Worm (Caenorhabditis elegans) whole organism, young adult: Measurements from ENCODE around the gene F42A6.2.

Experiments
- F10E7.11 ChIP-seq: sonication (generic microtip); optimal IDR thresholded peaks from 2 replicates; lab custom pipeline; 2017; ENCODE audit warnings: mild to moderate bottlenecking, missing genetic modification characterization, moderate library complexity, missing compliant biosample characterization
- F23B12.7 ChIP-seq: sonication (generic microtip); optimal IDR thresholded peaks from 2 replicates; lab custom pipeline; 2017; ENCODE audit warnings: missing genetic modification characterization, mild to moderate bottlenecking, missing compliant biosample characterization, antibody characterized with exemption, moderate library complexity; ENCODE audit not compliant: insufficient read depth
- F33H1.4 ChIP-seq: fragments of 200-800 bp; sonication (Bioruptor generic); IDR thresholded peaks from 2 replicates; pipeline ENCODE4 v1.3.6; 2022; ENCODE audit warnings: missing genetic modification reagents, missing genetic modification characterization, missing compliant biosample characterization
- F49E8.2 ChIP-seq: sonication (generic microtip); optimal IDR thresholded peaks from 3 replicates; lab custom pipeline; 2017; ENCODE audit warnings: missing genetic modification characterization, mild to moderate bottlenecking, missing compliant biosample characterization, antibody characterized with exemption, moderate library complexity; ENCODE audit not compliant: insufficient read depth
- F52B5.7 ChIP-seq: sonication (generic microtip); optimal IDR thresholded peaks from 2 replicates; lab custom pipeline; 2016; ENCODE audit warnings: mild to moderate bottlenecking, missing genetic modification characterization, missing compliant biosample characterization
- F55B11.4 ChIP-seq: sonication (generic microtip); optimal IDR thresholded peaks from 2 replicates; lab custom pipeline; 2016; ENCODE audit warnings: missing compliant biosample characterization, missing genetic modification characterization, borderline replicate concordance; ENCODE audit not compliant: insufficient read depth
- F57C9.4 ChIP-seq: sonication (generic microtip); optimal IDR thresholded peaks from 2 replicates; lab custom pipeline; 2017; ENCODE audit warnings: mild to moderate bottlenecking, missing genetic modification characterization, missing compliant biosample characterization
- K11D2.4 ChIP-seq: fragments of 200-800 bp; sonication (Bioruptor generic); IDR thresholded peaks from 2 replicates; pipeline ENCODE4 v1.3.6; 2022; ENCODE audit warnings: missing genetic modification reagents, missing genetic modification characterization, missing compliant biosample characterization
- T26A5.8 ChIP-seq: sonication (generic microtip); optimal IDR thresholded peaks from 2 replicates; lab custom pipeline; 2016; ENCODE audit warnings: missing genetic modification characterization, missing compliant biosample characterization
- Y53F4B.3 ChIP-seq: fragments of 200-800 bp; sonication (Bioruptor generic); IDR thresholded peaks from 2 replicates; pipeline ENCODE4 v1.3.6; 2022; ENCODE audit warnings: missing genetic modification reagents, missing genetic modification characterization, missing compliant biosample characterization
- Y95B8A.8 ChIP-seq: fragments of 200-800 bp; sonication (Bioruptor generic); IDR thresholded peaks from 2 replicates; pipeline ENCODE4 v1.3.6; 2022; ENCODE audit warnings: missing genetic modification reagents, missing genetic modification characterization, missing compliant biosample characterization
- ama-1 ChIP-seq, 3 experiments: fragments of 150-350 bp in 1 of 3; sonication (generic microtip) in 2 of 3; optimal IDR thresholded peaks; 2 replicates each; lab custom pipeline; 2014 to 2018; ENCODE audit warnings: missing biosample characterization in 2 of 3, missing genetic modification characterization in 2 of 3, missing genetic modification reagents in 2 of 3
- aptf-3 ChIP-seq: fragments of 200-800 bp; sonication (Bioruptor generic); IDR thresholded peaks from 2 replicates; pipeline ENCODE4 v1.3.6; 2022; ENCODE audit warnings: missing genetic modification characterization, missing compliant biosample characterization
- bed-1 ChIP-seq: fragments of 200-800 bp; sonication (Bioruptor generic); IDR thresholded peaks from 2 replicates; pipeline ENCODE4 v1.3.6; 2022; ENCODE audit warnings: missing genetic modification reagents, missing genetic modification characterization, missing compliant biosample characterization
- bed-2 ChIP-seq: fragments of 200-800 bp; sonication (Bioruptor generic); IDR thresholded peaks from 2 replicates; pipeline ENCODE4 v1.3.6; 2022; ENCODE audit warnings: missing genetic modification reagents, missing genetic modification characterization, missing compliant biosample characterization
- cebp-2 ChIP-seq: fragments of 200-800 bp; sonication (Bioruptor generic); IDR thresholded peaks from 2 replicates; pipeline ENCODE4 v1.3.6; 2022; ENCODE audit warnings: missing genetic modification characterization, missing compliant biosample characterization
- ceh-100 ChIP-seq: fragments of 200-800 bp; sonication (Bioruptor generic); IDR thresholded peaks from 2 replicates; pipeline ENCODE4 v1.3.6; 2022; ENCODE audit warnings: missing genetic modification reagents, missing genetic modification characterization, missing compliant biosample characterization
- ceh-27 ChIP-seq: fragments of 200-800 bp; sonication (Bioruptor generic); optimal IDR thresholded peaks from 2 replicates; lab custom pipeline; 2018; ENCODE audit warnings: mild to moderate bottlenecking, missing genetic modification characterization, moderate library complexity, missing compliant biosample characterization
- chd-7 ChIP-seq: sonication (generic microtip); optimal IDR thresholded peaks from 2 replicates; lab custom pipeline; 2016; ENCODE audit warnings: mild to moderate bottlenecking, missing genetic modification characterization, moderate library complexity, missing compliant biosample characterization
- dpff-1 ChIP-seq: sonication (generic microtip); optimal IDR thresholded peaks from 2 replicates; lab custom pipeline; 2017; ENCODE audit warnings: mild to moderate bottlenecking, missing genetic modification characterization, missing compliant biosample characterization
- dpl-1 ChIP-seq: fragments of 150-350 bp; optimal IDR thresholded peaks from 2 replicates; lab custom pipeline; 2014; ENCODE audit warnings: missing biosample characterization, missing genetic modification reagents, missing genetic modification characterization
- ekl-4 ChIP-seq: fragments of 200-800 bp; sonication (Bioruptor generic); IDR thresholded peaks from 2 replicates; pipeline ENCODE4 v1.3.6; 2022; ENCODE audit warnings: missing genetic modification reagents, missing genetic modification characterization, missing compliant biosample characterization
- gei-17 ChIP-seq: fragments of 200-800 bp; sonication (Bioruptor generic); optimal IDR thresholded peaks from 2 replicates; lab custom pipeline; 2018; ENCODE audit warnings: mild to moderate bottlenecking, missing genetic modification characterization, missing compliant biosample characterization
- let-526 ChIP-seq: fragments of 200-800 bp; sonication (Bioruptor generic); IDR thresholded peaks from 2 replicates; pipeline ENCODE4 v1.3.6; 2022; ENCODE audit warnings: missing genetic modification reagents, missing genetic modification characterization, missing compliant biosample characterization
- lin-54 ChIP-seq: fragments of 200-800 bp; sonication (Bioruptor generic); optimal IDR thresholded peaks from 2 replicates; lab custom pipeline; 2018; ENCODE audit warnings: mild to moderate bottlenecking, missing genetic modification characterization, missing compliant biosample characterization
- lsl-1 ChIP-seq: fragments of 200-800 bp; sonication (Bioruptor generic); optimal IDR thresholded peaks from 2 replicates; lab custom pipeline; 2018; ENCODE audit warnings: mild to moderate bottlenecking, missing genetic modification characterization, moderate library complexity, missing compliant biosample characterization
- madf-3 ChIP-seq: fragments of 200-800 bp; sonication (Bioruptor generic); IDR thresholded peaks from 2 replicates; pipeline ENCODE4 v1.3.6; 2022; ENCODE audit warnings: missing genetic modification reagents, missing genetic modification characterization, missing compliant biosample characterization
- madf-6 ChIP-seq: fragments of 200-800 bp; sonication (Bioruptor generic); IDR thresholded peaks from 2 replicates; pipeline ENCODE4 v1.3.6; 2022; ENCODE audit warnings: missing genetic modification reagents, missing genetic modification characterization, missing compliant biosample characterization
- mcd-1 ChIP-seq: fragments of 200-800 bp; sonication (Bioruptor generic); IDR thresholded peaks from 2 replicates; pipeline ENCODE4 v1.3.6; 2022; ENCODE audit warnings: missing genetic modification reagents, missing genetic modification characterization, missing compliant biosample characterization
- mxl-1 ChIP-seq: sonication (generic microtip); optimal IDR thresholded peaks from 2 replicates; lab custom pipeline; 2016; ENCODE audit warnings: missing genetic modification characterization, missing compliant biosample characterization
- nfya-1 ChIP-seq: sonication (generic microtip); optimal IDR thresholded peaks from 2 replicates; lab custom pipeline; 2017; ENCODE audit warnings: antibody characterized with exemption, missing compliant biosample characterization, missing genetic modification characterization, borderline replicate concordance; ENCODE audit not compliant: insufficient read depth
- nhr-120 ChIP-seq: fragments of 200-800 bp; sonication (Bioruptor generic); IDR thresholded peaks from 2 replicates; pipeline ENCODE4 v1.3.6; 2022; ENCODE audit warnings: missing genetic modification characterization, missing compliant biosample characterization
- nhr-90 ChIP-seq: sonication (generic microtip); optimal IDR thresholded peaks from 2 replicates; lab custom pipeline; 2016; ENCODE audit warnings: missing genotype, mild to moderate bottlenecking, missing genetic modification characterization, missing compliant biosample characterization
- pbrm-1 ChIP-seq: fragments of 200-800 bp; sonication (Bioruptor generic); IDR thresholded peaks from 2 replicates; pipeline ENCODE4 v1.3.6; 2022; ENCODE audit warnings: missing genetic modification reagents, missing genetic modification characterization, missing compliant biosample characterization
- repo-1 ChIP-seq: sonication (generic microtip); optimal IDR thresholded peaks from 2 replicates; lab custom pipeline; 2017; ENCODE audit warnings: mild to moderate bottlenecking, missing genetic modification characterization, missing compliant biosample characterization
- snpc-1.1 ChIP-seq: sonication (generic microtip); optimal IDR thresholded peaks from 2 replicates; lab custom pipeline; 2017; ENCODE audit warnings: missing genetic modification characterization, mild to moderate bottlenecking, missing compliant biosample characterization, antibody characterized with exemption, moderate library complexity, missing genotype, missing genetic modification reagents; ENCODE audit not compliant: insufficient read depth
- snpc-4 ChIP-seq, 5 experiments: fragments of 150-350 bp in 1 of 5; sonication (generic microtip) in 4 of 5; optimal IDR thresholded peaks; 2 replicates each; lab custom pipeline; 2014 to 2018; ENCODE audit warnings: missing genetic modification characterization in 5 of 5, missing biosample characterization in 3 of 5, antibody characterized with exemption in 2 of 5, mild to moderate bottlenecking in 2 of 5, missing compliant biosample characterization in 2 of 5, missing genotype in 2 of 5, moderate library complexity in 2 of 5, missing genetic modification reagents in 1 of 5
- sptf-2 ChIP-seq: fragments of 200-800 bp; sonication (Bioruptor generic); optimal IDR thresholded peaks from 2 replicates; lab custom pipeline; 2018; ENCODE audit warnings: mild to moderate bottlenecking, missing genetic modification characterization, missing compliant biosample characterization
- tlf-1 ChIP-seq: fragments of 200-800 bp; sonication (Bioruptor generic); optimal IDR thresholded peaks from 2 replicates; lab custom pipeline; 2018; ENCODE audit warnings: mild to moderate bottlenecking, missing genetic modification characterization, missing compliant biosample characterization
- unc-62 ChIP-seq: fragments of 150-350 bp; optimal IDR thresholded peaks from 2 replicates; lab custom pipeline; 2014; ENCODE audit warnings: missing biosample characterization, missing genetic modification reagents, missing genetic modification characterization
- zim-3 ChIP-seq: sonication (generic microtip); optimal IDR thresholded peaks from 2 replicates; lab custom pipeline; 2017; ENCODE audit warnings: mild to moderate bottlenecking, missing genetic modification characterization, moderate library complexity, missing compliant biosample characterization
- ztf-18 ChIP-seq: sonication (generic microtip); optimal IDR thresholded peaks from 2 replicates; lab custom pipeline; 2016; ENCODE audit warnings: missing genotype, mild to moderate bottlenecking, missing genetic modification characterization, missing compliant biosample characterization
- ztf-28 ChIP-seq: fragments of 200-800 bp; sonication (Bioruptor generic); IDR thresholded peaks from 2 replicates; pipeline ENCODE4 v1.3.6; 2022; ENCODE audit warnings: missing genetic modification reagents, missing genetic modification characterization, missing compliant biosample characterization

F42A6.2 gene

DNA sequence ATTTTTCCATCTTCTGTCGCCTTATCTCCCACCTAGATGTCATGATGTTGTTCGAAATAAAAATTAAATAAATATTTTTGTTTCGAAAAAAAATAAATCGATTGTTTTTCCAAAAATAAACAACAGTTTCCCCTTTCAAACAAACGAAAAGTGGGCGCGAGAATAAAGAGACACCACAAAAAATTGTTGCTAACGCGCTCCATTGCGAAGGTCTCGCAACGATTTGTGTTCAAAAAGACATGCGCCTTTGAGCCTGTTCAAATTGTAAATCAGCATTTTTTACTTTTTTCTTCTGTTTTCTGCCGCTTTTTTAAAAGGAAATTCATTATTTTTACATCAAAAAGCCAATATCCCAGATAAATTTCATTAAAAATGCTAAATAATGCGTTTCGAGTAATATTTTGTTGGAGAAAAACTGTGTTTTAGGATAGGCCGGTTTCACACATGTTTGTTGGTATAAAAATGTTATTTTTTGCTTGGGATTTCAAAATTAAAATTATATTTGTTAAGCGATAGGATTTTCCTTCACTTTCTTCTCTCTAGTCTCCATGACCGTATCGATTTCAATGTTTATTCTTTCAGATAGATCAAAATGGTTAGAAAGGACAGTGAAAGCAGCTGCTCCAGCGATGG lies 46.6 kb upstream of the F42A6.2 start, which contains the start of gene W08E12.7 (continued):
- TF ChIP-seq ekl-4: peak; percentile 74
- peak; percentile 85 for TF ChIP-seq ztf-28 (GFP tag; lab: Robert Waterston, UW)
- 0 out of 2 replicates have a peak, but pooled peaks have one; percentile 38 for TF ChIP-seq bed-2
- TF ChIP-seq F57C9.4: no peak
- TF ChIP-seq snpc-4 (GFP tag; optimal IDR thresholded peaks at IDR 0.05; lab: Kevin White, UChicago): peak; percentile 60
- peak; percentile 54 to 85 (median 80) for TF ChIP-seq snpc-4 (tag; optimal IDR thresholded peaks at IDR 0.05; lab: Kevin White, UChicago)
- peak; percentile 72 for TF ChIP-seq snpc-1.1 (tag; lab: Kevin White, UChicago)
- peak; percentile 93 for TF ChIP-seq dpl-1
- TF ChIP-seq ceh-100 (GFP tag; lab: Robert Waterston, UW): peak; percentile 95
- TF ChIP-seq repo-1 (tag; lab: Kevin White, UChicago): no peak
- TF ChIP-seq Y53F4B.3 (GFP tag; lab: Robert Waterston, UW): peak; percentile 67
- no peak for TF ChIP-seq dpff-1 (tag; lab: Kevin White, UChicago)
- no peak for TF ChIP-seq nfya-1 (tag; lab: Kevin White, UChicago)
- no peak for TF ChIP-seq zim-3 (tag; lab: Kevin White, UChicago)
- TF ChIP-seq ceh-27 (GFP tag; lab: Kevin White, UChicago): peak; percentile 89
- no peak for TF ChIP-seq chd-7 (tag; lab: Kevin White, UChicago)
- peak; percentile 88; the same call in 1 of the 2 replicates for TF ChIP-seq let-526
- no peak for TF ChIP-seq cebp-2 (GFP tag; lab: Robert Waterston, UW)
- TF ChIP-seq gei-17 (GFP tag; lab: Kevin White, UChicago): no peak

DNA sequence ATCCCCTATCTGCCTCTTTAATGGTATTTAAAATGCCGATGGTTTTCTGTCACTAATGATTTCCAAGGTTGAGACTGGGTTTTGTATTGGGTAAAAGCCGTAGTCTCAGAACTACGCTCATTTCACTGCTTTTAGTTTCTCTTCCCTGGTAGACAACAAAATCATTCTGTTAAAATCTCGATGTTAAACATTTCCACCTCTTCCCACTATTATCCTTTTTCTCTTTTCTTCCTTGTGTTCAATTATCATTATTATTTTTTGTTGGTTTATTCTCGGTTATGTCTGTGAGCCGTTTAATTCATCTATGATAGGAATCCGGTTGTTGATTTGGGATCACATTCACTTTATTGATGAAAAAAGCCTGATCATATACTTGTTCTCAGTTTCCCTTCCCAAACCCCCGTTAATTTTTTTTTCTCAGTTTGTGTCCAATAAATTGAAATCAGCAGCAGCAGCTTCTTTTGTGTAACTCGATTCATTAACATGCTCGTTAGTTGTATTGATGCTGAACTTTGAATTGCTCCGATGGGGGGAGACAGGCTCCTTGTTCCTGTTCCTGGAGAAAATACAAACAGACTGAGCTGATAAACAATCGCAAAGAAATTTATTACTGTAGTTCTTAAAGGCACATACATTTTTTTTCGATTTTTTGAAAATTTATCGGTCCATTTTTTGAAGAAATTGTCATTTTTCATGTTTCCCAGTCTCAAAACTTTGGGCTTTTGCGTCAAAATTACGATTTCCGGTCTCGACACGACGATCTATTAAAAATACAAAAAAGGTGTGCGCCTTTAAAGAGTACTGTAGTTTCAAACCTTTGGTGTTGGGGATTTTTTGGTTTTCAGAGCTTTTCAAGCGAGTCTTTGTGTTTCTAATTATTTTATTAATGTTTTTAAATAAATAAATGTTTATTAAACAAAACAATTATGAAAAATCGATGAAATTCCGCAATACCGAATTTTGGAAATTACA lies 44.4 kb upstream of the F42A6.2 start:
- TF ChIP-seq bed-1 (no peak), sptf-2 (GFP tag; lab: Kevin White, UChicago) (no peak), T26A5.8 (tag; lab: Kevin White, UChicago) (peak; percentile 63), tlf-1 (GFP tag; lab: Kevin White, UChicago) (peak; percentile 45), nhr-90 (tag; lab: Kevin White, UChicago) (peak; percentile 13), F33H1.4 (GFP tag; lab: Robert Waterston, UW) (no peak; the same call in 1 of the 2 replicates), F10E7.11 (peak; percentile 19), mcd-1 (GFP tag; lab: Robert Waterston, UW) (peak; percentile 55), unc-62 (no peak), madf-3 (GFP tag; lab: Robert Waterston, UW) (0 out of 2 replicates have a peak, but pooled peaks have one; percentile 6), K11D2.4 (GFP tag; lab: Robert Waterston, UW) (no peak), ztf-18 (tag; lab: Kevin White, UChicago) (no peak), lsl-1 (GFP tag; lab: Kevin White, UChicago) (peak; percentile 57), lin-54 (peak; percentile 55), F49E8.2 (tag; lab: Kevin White, UChicago) (peak; percentile 83), Y95B8A.8 (no peak), madf-6 (GFP tag; lab: Robert Waterston, UW) (peak; percentile 65), gei-17 (GFP tag; lab: Kevin White, UChicago) (no peak), F52B5.7 (tag; lab: Kevin White, UChicago) (peak; percentile 47), F55B11.4 (no peak), F23B12.7 (no peak), nhr-120 (no peak), pbrm-1 (GFP tag; lab: Robert Waterston, UW) (no peak), ama-1 (optimal IDR thresholded peaks at IDR 0.05; lab: Kevin White, UChicago) (no peak), ama-1 (GFP tag; optimal IDR thresholded peaks at IDR 0.05; lab: Kevin White, UChicago) (peak in 1 of 2 experiments; percentile 79), aptf-3 (GFP tag; lab: Robert Waterston, UW) (0 out of 2 replicates have a peak, but pooled peaks have one; percentile 77), mxl-1 (tag; lab: Kevin White, UChicago) (peak; percentile 48)
